Fruit fly (Drosophila melanogaster) whole organism, wandering third instar larva: ENCODE results near the gene Cbp80.
A peak's percentile ranks its signal among the peaks of the same experiment; 100 is the strongest.

ENCODE experiments used
- Abd-B ChIP-seq: fragments of >200 bp; optimal IDR thresholded peaks from 2 replicates; lab custom pipeline; 2017; ENCODE audit warnings: missing biosample characterization, missing genetic modification characterization
- CG32264 ChIP-seq: fragments of 200-800 bp; sonication (Bioruptor generic); optimal IDR thresholded peaks from 2 replicates; lab custom pipeline; 2016; ENCODE audit warnings: missing biosample characterization, missing genetic modification characterization
- CG9705 ChIP-seq: fragments of 200-800 bp; sonication (Bioruptor generic); optimal IDR thresholded peaks from 2 replicates; lab custom pipeline; 2018; ENCODE audit warnings: missing biosample characterization, mild to moderate bottlenecking, missing genetic modification characterization
- CrebA ChIP-seq: fragments of 200-800 bp; sonication (Bioruptor generic); optimal IDR thresholded peaks from 2 replicates; lab custom pipeline; 2016; ENCODE audit warnings: missing biosample characterization, mild to moderate bottlenecking, missing genetic modification characterization, borderline replicate concordance
- Dfd ChIP-seq: fragments of >200 bp; optimal IDR thresholded peaks from 2 replicates; lab custom pipeline; 2017; ENCODE audit warnings: missing biosample characterization, missing genetic modification characterization
- Dif ChIP-seq: fragments of 200-275, 200-300 bp; sonication (Bioruptor generic); optimal IDR thresholded peaks from 2 replicates; lab custom pipeline; 2018; ENCODE audit warnings: missing biosample characterization, missing genetic modification characterization; ENCODE audit not compliant: partially characterized antibody
- GATAd ChIP-seq: sonication (Bioruptor generic); optimal IDR thresholded peaks from 2 replicates; lab custom pipeline; 2016; ENCODE audit warnings: missing biosample characterization, missing genetic modification characterization
- HLH106 ChIP-seq: fragments of 200-800 bp; optimal IDR thresholded peaks from 3 replicates; lab custom pipeline; 2019; ENCODE audit warnings: missing biosample characterization, mild to moderate bottlenecking, missing genetic modification characterization, moderate library complexity
- Hnf4 ChIP-seq: fragments of 200-800 bp; sonication (Bioruptor generic); optimal IDR thresholded peaks from 2 replicates; lab custom pipeline; 2016; ENCODE audit warnings: missing biosample characterization, mild to moderate bottlenecking, missing genetic modification characterization
- Hr83 ChIP-seq: fragments of 200-300 bp; sonication (Bioruptor generic); optimal IDR thresholded peaks from 2 replicates; lab custom pipeline; 2016; ENCODE audit warnings: missing biosample characterization, mild to moderate bottlenecking, missing genetic modification characterization, moderate library complexity; ENCODE audit not compliant: poor library complexity, severe bottlenecking
- Jra ChIP-seq: sonication (Bioruptor generic); optimal IDR thresholded peaks from 2 replicates; lab custom pipeline; 2016; ENCODE audit warnings: missing biosample characterization, missing genetic modification characterization
- Mio ChIP-seq: sonication (Bioruptor generic); optimal IDR thresholded peaks from 2 replicates; lab custom pipeline; 2016; ENCODE audit warnings: missing biosample characterization, missing genetic modification characterization
- Myc ChIP-seq: fragments of >200 bp; optimal IDR thresholded peaks from 2 replicates; lab custom pipeline; 2017
- N ChIP-seq: fragments of >200 bp; optimal IDR thresholded peaks from 2 replicates; lab custom pipeline; 2018; ENCODE audit warnings: missing biosample characterization, missing external identifiers, missing genetic modification characterization
- OdsH ChIP-seq: fragments of 200-800 bp; sonication (Bioruptor generic); optimal IDR thresholded peaks from 2 replicates; lab custom pipeline; 2016; ENCODE audit warnings: missing biosample characterization, mild to moderate bottlenecking, missing genetic modification characterization
- Rel ChIP-seq, 2 experiments: fragments of 200-800 bp; sonication (Bioruptor generic) in 1 of 2; optimal IDR thresholded peaks; 2 replicates in 1 of 2; 3 replicates in 1 of 2; lab custom pipeline; 2016 to 2019; ENCODE audit warnings: mild to moderate bottlenecking in 2 of 2, missing biosample characterization in 2 of 2, missing genetic modification characterization in 2 of 2, moderate library complexity in 1 of 2
- Sp1 ChIP-seq: fragments of 200-800 bp; sonication (Bioruptor generic); optimal IDR thresholded peaks from 3 replicates; lab custom pipeline; 2019; ENCODE audit warnings: missing biosample characterization, mild to moderate bottlenecking, missing genetic modification characterization, moderate library complexity
- Vsx2 ChIP-seq: fragments of 200-300, 225-300 bp; sonication (Bioruptor generic); optimal IDR thresholded peaks from 2 replicates; lab custom pipeline; 2018; ENCODE audit warnings: missing biosample characterization, missing genetic modification characterization; ENCODE audit not compliant: partially characterized antibody
- br ChIP-seq: fragments of 200-800 bp; sonication (Bioruptor generic); optimal IDR thresholded peaks from 2 replicates; lab custom pipeline; 2016; ENCODE audit warnings: missing biosample characterization, missing genetic modification characterization
- brk ChIP-seq: fragments of 200-800 bp; sonication (Bioruptor generic); optimal IDR thresholded peaks from 2 replicates; lab custom pipeline; 2016; ENCODE audit warnings: missing biosample characterization, mild to moderate bottlenecking, missing genetic modification characterization
- dl ChIP-seq, 2 experiments: fragments of 175-275, 200-275 bp in 1 of 2; fragments of 200-275 bp in 1 of 2; sonication (Bioruptor generic); optimal IDR thresholded peaks; lab custom pipeline; 2018; ENCODE audit warnings: mild to moderate bottlenecking in 2 of 2, missing biosample characterization in 2 of 2, missing genetic modification characterization in 2 of 2, moderate library complexity in 2 of 2; ENCODE audit not compliant: partially characterized antibody in 2 of 2, insufficient read depth in 1 of 2
- dmrt93B ChIP-seq: fragments of 200-800 bp; sonication (Bioruptor generic); optimal IDR thresholded peaks from 2 replicates; lab custom pipeline; 2018; ENCODE audit warnings: missing biosample characterization, mild to moderate bottlenecking, missing genetic modification characterization
- dsf ChIP-seq: sonication (Bioruptor generic); optimal IDR thresholded peaks from 2 replicates; lab custom pipeline; 2016; ENCODE audit warnings: missing biosample characterization, missing genetic modification characterization, borderline replicate concordance
- ey ChIP-seq: fragments of 200-800 bp; sonication (Bioruptor generic); optimal IDR thresholded peaks from 2 replicates; lab custom pipeline; 2016; ENCODE audit warnings: missing biosample characterization, missing genetic modification characterization
- foxo ChIP-seq, 2 experiments: fragments of 200-800 bp; sonication (Bioruptor generic); optimal IDR thresholded peaks; 2 replicates in 1 of 2; 3 replicates in 1 of 2; lab custom pipeline; 2016 to 2017; ENCODE audit warnings: missing biosample characterization in 2 of 2, missing genetic modification characterization in 2 of 2
- fru ChIP-seq: fragments of 200-800 bp; sonication (Bioruptor generic); optimal IDR thresholded peaks from 3 replicates; lab custom pipeline; 2016; ENCODE audit warnings: missing biosample characterization, mild to moderate bottlenecking, missing genetic modification characterization
- h ChIP-seq: fragments of 200-800 bp; sonication (Bioruptor generic); optimal IDR thresholded peaks from 3 replicates; lab custom pipeline; 2016; ENCODE audit warnings: missing biosample characterization, mild to moderate bottlenecking, missing genetic modification characterization
- jim ChIP-seq: fragments of 175-275, 200-325 bp; sonication (Bioruptor generic); optimal IDR thresholded peaks from 2 replicates; lab custom pipeline; 2016; ENCODE audit warnings: missing biosample characterization, mild to moderate bottlenecking, missing genetic modification characterization
- lola ChIP-seq: fragments of >200 bp; optimal IDR thresholded peaks from 2 replicates; lab custom pipeline; 2017; ENCODE audit warnings: missing biosample characterization, missing genetic modification characterization
- pan ChIP-seq: fragments of >200 bp; optimal IDR thresholded peaks from 2 replicates; lab custom pipeline; 2017
- psq ChIP-seq: fragments of 200-800 bp; sonication (Bioruptor generic); optimal IDR thresholded peaks from 3 replicates; lab custom pipeline; 2017; ENCODE audit warnings: missing biosample characterization, mild to moderate bottlenecking, missing genetic modification characterization, moderate library complexity
- rgr ChIP-seq: fragments of 200-800 bp; sonication (Bioruptor generic); optimal IDR thresholded peaks from 3 replicates; lab custom pipeline; 2016; ENCODE audit warnings: missing biosample characterization, mild to moderate bottlenecking, missing genetic modification characterization
- sage ChIP-seq: fragments of 200-800 bp; sonication (Bioruptor generic); optimal IDR thresholded peaks from 2 replicates; lab custom pipeline; 2016; ENCODE audit warnings: missing biosample characterization, mild to moderate bottlenecking, missing genetic modification characterization
- sv ChIP-seq: fragments of 200-800 bp; sonication (Bioruptor generic); optimal IDR thresholded peaks from 3 replicates; lab custom pipeline; 2016; ENCODE audit warnings: missing biosample characterization, missing genetic modification characterization
- tai ChIP-seq: sonication (Bioruptor generic); optimal IDR thresholded peaks from 2 replicates; lab custom pipeline; 2016; ENCODE audit warnings: missing biosample characterization, missing genetic modification characterization
- usp ChIP-seq: fragments of >200 bp; optimal IDR thresholded peaks from 2 replicates; lab custom pipeline; 2017; ENCODE audit warnings: missing biosample characterization, missing genetic modification characterization
- woc ChIP-seq: sonication (Bioruptor generic); optimal IDR thresholded peaks from 2 replicates; lab custom pipeline; 2016; ENCODE audit warnings: missing biosample characterization, mild to moderate bottlenecking, missing genetic modification characterization

Gene Cbp80

dm6 chrX:4684444-4684924 lies 34.7 kb downstream of the Cbp80 start:
- TF ChIP-seq rgr (GFP tag; lab: Kevin White, UChicago) = peak; percentile 86
- no peak for TF ChIP-seq lola (GFP tag; lab: Kevin White, UChicago)
- TF ChIP-seq CG9705 (GFP tag; lab: Kevin White, UChicago) = peak; percentile 65
- TF ChIP-seq Myc (lab: Kevin White, UChicago) = no peak
- peak; percentile 84 for TF ChIP-seq Sp1 (GFP tag; lab: Kevin White, UChicago)
- peak; percentile 88 for TF ChIP-seq Hnf4 (GFP tag; lab: Kevin White, UChicago)
- TF ChIP-seq GATAd (GFP tag; lab: Kevin White, UChicago) = peak; percentile 19
- peak; percentile 88 for TF ChIP-seq tai
- TF ChIP-seq ey (GFP tag; lab: Kevin White, UChicago) = peak; percentile 89
- peak; percentile 89 for TF ChIP-seq HLH106
- no peak for TF ChIP-seq Abd-B (GFP tag; lab: Kevin White, UChicago)
- peak; percentile 75 for TF ChIP-seq psq (GFP tag; lab: Kevin White, UChicago)
- peak; percentile 86 for TF ChIP-seq Hr83 (GFP tag; lab: Kevin White, UChicago)
- no peak for TF ChIP-seq Vsx2 (GFP tag; lab: Kevin White, UChicago)
- TF ChIP-seq brk = no peak
- peak; percentile 88 for TF ChIP-seq fru (GFP tag; lab: Kevin White, UChicago)
- TF ChIP-seq pan = no peak
- TF ChIP-seq dl (GFP tag; optimal IDR thresholded peaks at IDR 0.05; lab: Kevin White, UChicago; ENCODE audit: insufficient read depth in 1 of 2, partially characterized antibody in 2 of 2) = peak; percentile 24 to 36
- no peak for TF ChIP-seq Dfd (GFP tag; lab: Kevin White, UChicago)
- TF ChIP-seq Mio = peak; percentile 55
- TF ChIP-seq usp (GFP tag; lab: Kevin White, UChicago) = no peak
- peak; percentile 79 for TF ChIP-seq OdsH (GFP tag; lab: Kevin White, UChicago)
- peak; percentile 87 for TF ChIP-seq br (GFP tag; lab: Kevin White, UChicago)
- TF ChIP-seq jim (GFP tag; lab: Kevin White, UChicago) = peak; percentile 86
- peak; percentile 89 for TF ChIP-seq h (GFP tag; lab: Kevin White, UChicago)
- peak in 1 of 2 experiments; percentile 91 for TF ChIP-seq foxo (GFP tag; optimal IDR thresholded peaks at IDR 0.05; lab: Kevin White, UChicago)
- peak; percentile 76 for TF ChIP-seq dmrt93B (GFP tag; lab: Kevin White, UChicago)
- peak; percentile 69 for TF ChIP-seq dsf (GFP tag; lab: Kevin White, UChicago)
- peak; percentile 36 for TF ChIP-seq sage
- peak; percentile 68 for TF ChIP-seq CG32264 (GFP tag; lab: Kevin White, UChicago)
- TF ChIP-seq CrebA (GFP tag; lab: Kevin White, UChicago) = no peak
- no peak for TF ChIP-seq Rel (GFP tag; optimal IDR thresholded peaks at IDR 0.05; lab: Kevin White, UChicago)
- TF ChIP-seq Rel (tag; optimal IDR thresholded peaks at IDR 0.05; lab: Kevin White, UChicago) = peak; percentile 100
- peak; percentile 96 for TF ChIP-seq Jra (GFP tag; lab: Kevin White, UChicago)
- TF ChIP-seq woc (GFP tag; lab: Kevin White, UChicago) = peak; percentile 76
- peak; percentile 69 for TF ChIP-seq sv
- peak; percentile 54 for TF ChIP-seq Dif (GFP tag; lab: Kevin White, UChicago)

dm6 chrX:4686150-4686549 lies 36.3 kb downstream of the Cbp80 start:
- TF ChIP-seq sage (peak; percentile 17), Jra (GFP tag; lab: Kevin White, UChicago) (peak; percentile 36), dl (GFP tag; optimal IDR thresholded peaks at IDR 0.05; lab: Kevin White, UChicago; ENCODE audit: insufficient read depth in 1 of 2, partially characterized antibody in 2 of 2) (peak in 1 of 2 experiments; percentile 52), HLH106 (peak; percentile 3), Rel (GFP tag; optimal IDR thresholded peaks at IDR 0.05; lab: Kevin White, UChicago) (peak; percentile 69), Rel (tag; optimal IDR thresholded peaks at IDR 0.05; lab: Kevin White, UChicago) (peak; percentile 99), h (GFP tag; lab: Kevin White, UChicago) (peak; percentile 21), foxo (GFP tag; optimal IDR thresholded peaks at IDR 0.05; lab: Kevin White, UChicago) (no peak), Myc (lab: Kevin White, UChicago) (no peak), Dif (GFP tag; lab: Kevin White, UChicago) (peak; percentile 15), Hnf4 (GFP tag; lab: Kevin White, UChicago) (no peak), N (GFP tag; lab: Kevin White, UChicago) (peak; percentile 58), Sp1 (GFP tag; lab: Kevin White, UChicago) (peak; percentile 66), fru (GFP tag; lab: Kevin White, UChicago) (peak; percentile 32), ey (GFP tag; lab: Kevin White, UChicago) (no peak), psq (GFP tag; lab: Kevin White, UChicago) (peak; percentile 1)
